Fruit fly (Drosophila melanogaster): ENCODE results near the gene elB.

DNA sequence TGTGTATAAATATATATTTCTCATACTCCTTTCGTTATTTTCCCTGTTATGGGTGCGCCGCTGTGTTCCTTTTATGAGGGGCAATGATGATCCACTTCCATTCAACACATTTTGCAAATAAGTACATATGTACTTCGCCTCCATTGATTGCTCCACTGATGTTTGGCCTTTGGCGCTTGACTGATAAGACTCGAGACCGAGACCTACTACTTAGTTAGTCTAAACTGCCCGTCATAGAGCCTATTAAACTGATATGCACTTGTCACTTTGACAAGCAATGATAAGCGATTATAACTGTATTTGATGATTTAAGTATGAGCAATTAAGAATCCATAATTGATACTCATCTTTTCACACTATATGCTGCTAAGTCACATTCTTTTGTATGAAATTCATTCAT, 53.1 kb downstream of the elB start:
- TF ChIP-seq CTCF (optimal IDR thresholded peaks at IDR 0.05) = no peak
- TF ChIP-seq CG8478 (optimal IDR thresholded peaks at IDR 0.05) = no peak

Data from S2 (cell line).